Worm (Caenorhabditis elegans) whole organism, early embryonic: ENCODE results near the gene R07D5.2.

ENCODE experiments used
- F13C5.2 ChIP-seq: sonication (generic microtip); optimal IDR thresholded peaks from 2 replicates; lab custom pipeline; 2017; ENCODE audit warnings: mild to moderate bottlenecking, missing genetic modification characterization, inconsistent platforms, missing compliant biosample characterization
- ama-1 ChIP-seq: fragments of 150-350 bp; optimal IDR thresholded peaks from 2 replicates; lab custom pipeline; 2014
- ceh-13 ChIP-seq: fragments of 200-800 bp; sonication (Bioruptor generic); optimal IDR thresholded peaks from 2 replicates; lab custom pipeline; 2018; ENCODE audit warnings: mild to moderate bottlenecking, missing genetic modification characterization, missing compliant biosample characterization
- flt-1 ChIP-seq: fragments of 200-800 bp; sonication (Bioruptor generic); IDR thresholded peaks from 2 replicates; pipeline ENCODE4 v1.3.6; 2022; ENCODE audit warnings: missing genetic modification characterization, missing compliant biosample characterization
- hmbx-1 ChIP-seq: sonication (generic microtip); optimal IDR thresholded peaks from 2 replicates; lab custom pipeline; 2016; ENCODE audit warnings: mild to moderate bottlenecking, missing genetic modification characterization, missing compliant biosample characterization
- hmg-4 ChIP-seq: fragments of 200-800 bp; sonication (Bioruptor generic); optimal IDR thresholded peaks from 2 replicates; lab custom pipeline; 2018; ENCODE audit warnings: mild to moderate bottlenecking, missing genetic modification characterization, missing compliant biosample characterization
- hnd-1 ChIP-seq: sonication (generic microtip); optimal IDR thresholded peaks from 2 replicates; lab custom pipeline; 2016; ENCODE audit warnings: missing genetic modification characterization, missing compliant biosample characterization
- scrt-1 ChIP-seq: fragments of 200-800 bp; sonication (Bioruptor generic); IDR thresholded peaks from 2 replicates; pipeline ENCODE4 v1.3.6; 2022; ENCODE audit warnings: missing genetic modification characterization, missing compliant biosample characterization
- tbx-11 ChIP-seq: fragments of 200-800 bp; sonication (Bioruptor generic); IDR thresholded peaks from 2 replicates; pipeline ENCODE4 v1.3.6; 2022; ENCODE audit warnings: missing genetic modification characterization, missing compliant biosample characterization
- tbx-37 ChIP-seq: fragments of 200-800 bp; sonication (Bioruptor generic); conservative IDR thresholded peaks from 2 replicates; pipeline ENCODE4 v1.3.6; 2022; ENCODE audit warnings: missing genetic modification reagents, missing genetic modification characterization, missing compliant biosample characterization

DNA sequence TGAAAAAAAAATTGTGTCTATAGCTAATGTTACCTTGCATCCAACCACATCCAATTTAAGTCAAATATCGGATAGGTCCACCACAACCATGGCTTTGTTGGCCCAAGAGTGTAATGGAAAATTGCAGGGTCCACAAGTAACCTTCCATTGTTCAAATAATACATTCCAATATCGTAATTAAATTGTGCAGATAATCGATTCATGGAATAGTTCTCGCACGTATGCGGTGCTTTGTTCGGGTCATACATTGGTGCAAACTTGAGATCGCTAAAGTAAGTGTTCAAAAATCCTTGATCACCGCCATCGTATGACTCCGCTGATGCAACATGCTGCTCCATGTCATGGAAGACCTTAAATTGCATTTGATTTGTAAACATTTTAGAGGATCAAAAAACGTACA is 46.7 kb upstream of the R07D5.2 start:
- TF ChIP-seq scrt-1 (GFP tag; lab: Robert Waterston, UW): no peak
- TF ChIP-seq hnd-1 (tag; lab: Kevin White, UChicago): no peak
- TF ChIP-seq ama-1 (lab: Kevin White, UChicago): no peak
- no peak for TF ChIP-seq flt-1
- no peak for TF ChIP-seq hmg-4 (GFP tag; lab: Kevin White, UChicago)
- no peak for TF ChIP-seq hmbx-1
- no peak for TF ChIP-seq F13C5.2 (tag; lab: Kevin White, UChicago)
- TF ChIP-seq ceh-13 (GFP tag; lab: Kevin White, UChicago): no peak
- TF ChIP-seq tbx-11 (GFP tag; lab: Robert Waterston, UW): no peak
- TF ChIP-seq tbx-37: no peak
